Fruit fly (Drosophila melanogaster): ENCODE measurements around the gene ash2.

Gene ash2

dm6 chr3R:24629877-24630808, 19.8 kb upstream of the ash2 start, which contains the start of gene Wsck (continued):
- TF ChIP-seq Lim3 (GFP tag; IDR thresholded peaks at IDR 0.05): no peak
- no peak for TF ChIP-seq nau (GFP tag; optimal IDR thresholded peaks at IDR 0.05)
- TF ChIP-seq crol (GFP tag; IDR thresholded peaks at IDR 0.05): no peak
- no peak for TF ChIP-seq gcm (GFP tag; optimal IDR thresholded peaks at IDR 0.05)
- TF ChIP-seq Dip3 (GFP tag; optimal IDR thresholded peaks at IDR 0.05): no peak
- TF ChIP-seq CG6854 (GFP tag; optimal IDR thresholded peaks at IDR 0.05): peak; percentile 7

- TF ChIP-seq cg (GFP tag; optimal IDR thresholded peaks at IDR 0.05): no peak
- no peak for TF ChIP-seq insv (GFP tag; optimal IDR thresholded peaks at IDR 0.05)
- TF ChIP-seq CG14014 (GFP tag; IDR thresholded peaks at IDR 0.05): no peak
- no peak for TF ChIP-seq Meics (GFP tag; optimal IDR thresholded peaks at IDR 0.05)
- TF ChIP-seq ken (GFP tag; IDR thresholded peaks at IDR 0.05): no peak
- no peak for TF ChIP-seq lab (GFP tag; optimal IDR thresholded peaks at IDR 0.05)
- no peak for TF ChIP-seq E2f1 (GFP tag; IDR thresholded peaks at IDR 0.05)
- TF ChIP-seq ato (GFP tag; IDR thresholded peaks at IDR 0.05; ENCODE audit: partially characterized antibody): no peak
- TF ChIP-seq CG4404 (GFP tag; IDR thresholded peaks at IDR 0.05): no peak
- TF ChIP-seq Hand (GFP tag; optimal IDR thresholded peaks at IDR 0.05): no peak
- no peak for TF ChIP-seq CG3281 (GFP tag; optimal IDR thresholded peaks at IDR 0.05)
- TF ChIP-seq Mad (GFP tag; optimal IDR thresholded peaks at IDR 0.05): no peak
- TF ChIP-seq Drgx (GFP tag; IDR thresholded peaks at IDR 0.05): no peak
- no peak for TF ChIP-seq repo (GFP tag; optimal IDR thresholded peaks at IDR 0.05)
- TF ChIP-seq cas (GFP tag; IDR thresholded peaks at IDR 0.05): no peak
- TF ChIP-seq HmgZ (tag; optimal IDR thresholded peaks at IDR 0.05): no peak
- no peak for TF ChIP-seq chn (GFP tag; optimal IDR thresholded peaks at IDR 0.05)
- TF ChIP-seq CG34422 (GFP tag; IDR thresholded peaks at IDR 0.05): no peak
Observed at dm6 chr3R:24634312-24634711, 15.6 kb upstream of the ash2 start.

- TF ChIP-seq otp (GFP tag; IDR thresholded peaks at IDR 0.05) (no peak), Eip74EF (GFP tag; optimal IDR thresholded peaks at IDR 0.05) (no peak), Six4 (GFP tag; optimal IDR thresholded peaks at IDR 0.05) (no peak), CG12219 (GFP tag; optimal IDR thresholded peaks at IDR 0.05) (no peak), CG12299 (tag; optimal IDR thresholded peaks at IDR 0.05) (no peak), CG1647 (GFP tag; optimal IDR thresholded peaks at IDR 0.05) (no peak), scrt (GFP tag; optimal IDR thresholded peaks at IDR 0.05) (peak; percentile 93), Abd-B (GFP tag; optimal IDR thresholded peaks at IDR 0.05) (no peak), ewg (GFP tag; optimal IDR thresholded peaks at IDR 0.05) (peak; percentile 69), lab (GFP tag; optimal IDR thresholded peaks at IDR 0.05) (no peak)
Observed at dm6 chr3R:24634957-24635356, 15.0 kb upstream of the ash2 start, which contains the start of gene MtnF. MtnF (minus strand) TSS chr3R:24635165.

- peak; percentile 32 for TF ChIP-seq mirr (GFP tag; optimal IDR thresholded peaks at IDR 0.05)
- no peak for TF ChIP-seq gfzf (GFP tag; optimal IDR thresholded peaks at IDR 0.05)
- peak in 1 of 2 experiments; percentile 70 for TF ChIP-seq Trl (optimal IDR thresholded peaks at IDR 0.05)
- no peak for TF ChIP-seq Trl (GFP tag; optimal IDR thresholded peaks at IDR 0.05)
- no peak for TF ChIP-seq CG8290 (GFP tag; optimal IDR thresholded peaks at IDR 0.05)
- TF ChIP-seq CG8290 (tag; optimal IDR thresholded peaks at IDR 0.05): no peak
- TF ChIP-seq CG18011 (GFP tag; optimal IDR thresholded peaks at IDR 0.05): peak; percentile 80
- peak; percentile 28 for TF ChIP-seq Hand (GFP tag; optimal IDR thresholded peaks at IDR 0.05)
- no peak for TF ChIP-seq hkb (optimal IDR thresholded peaks at IDR 0.05)
- TF ChIP-seq hkb (GFP tag; IDR thresholded peaks at IDR 0.05): 0 out of 2 replicates have a peak, but pooled peaks have one; percentile 16
- TF ChIP-seq ro (GFP tag; IDR thresholded peaks at IDR 0.05): no peak
- TF ChIP-seq CG6683 (GFP tag; optimal IDR thresholded peaks at IDR 0.05): no peak
- peak; percentile 61; the same call in 2 of the 3 replicates for TF ChIP-seq Dbx (GFP tag; IDR thresholded peaks at IDR 0.05)
- peak; percentile 16; the same call in 1 of the 2 replicates for TF ChIP-seq Rfx (GFP tag; IDR thresholded peaks at IDR 0.05)
- peak; percentile 57 for TF ChIP-seq CG34224 (GFP tag; IDR thresholded peaks at IDR 0.05; ENCODE audit: partially characterized antibody)
Observed at dm6 chr3R:24651044-24651459, 1.1 kb downstream of the ash2 start.
